Worm (Caenorhabditis elegans) whole organism, L2 larva: ENCODE measurements around the gene popl-5.

Source experiments
- C34F6.9 ChIP-seq: fragments of 150-350 bp; optimal IDR thresholded peaks from 2 replicates; lab custom pipeline; 2014; ENCODE audit warnings: missing biosample characterization, missing genetic modification characterization
- F13H6.1 ChIP-seq: sonication (generic microtip); optimal IDR thresholded peaks from 2 replicates; lab custom pipeline; 2016; ENCODE audit warnings: missing genetic modification characterization, missing compliant biosample characterization
- R02D3.7 ChIP-seq: fragments of 150-350 bp; optimal IDR thresholded peaks from 2 replicates; lab custom pipeline; 2014; ENCODE audit warnings: missing biosample characterization, missing genetic modification characterization
- Y55F3AM.14 ChIP-seq: fragments of 200-800 bp; sonication (Bioruptor generic); optimal IDR thresholded peaks from 2 replicates; lab custom pipeline; 2018; ENCODE audit warnings: mild to moderate bottlenecking, missing genetic modification characterization, missing compliant biosample characterization
- ZK546.5 ChIP-seq: sonication (generic microtip); optimal IDR thresholded peaks from 2 replicates; lab custom pipeline; 2017; ENCODE audit warnings: missing biosample characterization, missing genetic modification characterization
- alr-1 ChIP-seq: fragments of 150-350 bp; optimal IDR thresholded peaks from 2 replicates; lab custom pipeline; 2014; ENCODE audit warnings: missing biosample characterization, missing genetic modification characterization
- aly-2 ChIP-seq: fragments of 150-350 bp; optimal IDR thresholded peaks from 2 replicates; lab custom pipeline; 2014; ENCODE audit warnings: missing biosample characterization, missing genetic modification characterization
- ama-1 ChIP-seq: fragments of 150-350 bp; optimal IDR thresholded peaks from 2 replicates; lab custom pipeline; 2018; ENCODE audit warnings: inconsistent platforms
- dmd-4 ChIP-seq: sonication (generic microtip); optimal IDR thresholded peaks from 2 replicates; lab custom pipeline; 2017; ENCODE audit warnings: missing biosample characterization, missing genetic modification characterization
- egl-27 ChIP-seq: sonication (generic microtip); optimal IDR thresholded peaks from 3 replicates; lab custom pipeline; 2017; ENCODE audit warnings: missing biosample characterization, missing genetic modification reagents, missing genetic modification characterization
- elt-3 ChIP-seq: sonication (generic microtip); optimal IDR thresholded peaks from 2 replicates; lab custom pipeline; 2017; ENCODE audit warnings: missing biosample characterization, missing genetic modification characterization
- fos-1 ChIP-seq: fragments of 150-350 bp; optimal IDR thresholded peaks from 2 replicates; lab custom pipeline; 2014; ENCODE audit warnings: missing biosample characterization, missing genetic modification characterization
- gmeb-1 ChIP-seq: fragments of 150-350 bp; optimal IDR thresholded peaks from 2 replicates; lab custom pipeline; 2014; ENCODE audit warnings: missing biosample characterization, missing genetic modification characterization
- lin-11 ChIP-seq: fragments of 150-350 bp; sonication (generic microtip); optimal IDR thresholded peaks from 2 replicates; lab custom pipeline; 2014; ENCODE audit warnings: missing biosample characterization, missing genetic modification characterization, inconsistent platforms, mixed read lengths
- lin-39 ChIP-seq: fragments of 150-350 bp; optimal IDR thresholded peaks from 2 replicates; lab custom pipeline; 2014; ENCODE audit warnings: missing biosample characterization, missing genetic modification reagents, missing genetic modification characterization
- lsy-2 ChIP-seq, 2 experiments: fragments of 150-350 bp in 1 of 2; sonication (generic microtip) in 1 of 2; optimal IDR thresholded peaks; 2 replicates each; lab custom pipeline; 2014 to 2017; ENCODE audit warnings: missing biosample characterization in 2 of 2, missing genetic modification characterization in 2 of 2
- mbf-1 ChIP-seq: sonication (generic microtip); optimal IDR thresholded peaks from 2 replicates; lab custom pipeline; 2017; ENCODE audit warnings: missing biosample characterization, missing genetic modification characterization
- mdl-1 ChIP-seq, 2 experiments: fragments of 150-350 bp in 1 of 2; sonication (generic microtip) in 1 of 2; optimal IDR thresholded peaks; 2 replicates each; lab custom pipeline; 2017; ENCODE audit warnings: missing biosample characterization in 2 of 2, missing genetic modification characterization in 2 of 2
- nhr-10 ChIP-seq: sonication (generic microtip); optimal IDR thresholded peaks from 2 replicates; lab custom pipeline; 2017; ENCODE audit warnings: missing biosample characterization, missing genetic modification characterization
- nhr-11 ChIP-seq: fragments of 150-350 bp; optimal IDR thresholded peaks from 2 replicates; lab custom pipeline; 2014; ENCODE audit warnings: missing biosample characterization, missing genetic modification characterization
- nhr-12 ChIP-seq: fragments of 150-350 bp; optimal IDR thresholded peaks from 2 replicates; lab custom pipeline; 2014; ENCODE audit warnings: missing biosample characterization, missing genetic modification characterization
- nhr-21 ChIP-seq: fragments of 150-350 bp; optimal IDR thresholded peaks from 2 replicates; lab custom pipeline; 2014; ENCODE audit warnings: missing biosample characterization, missing genetic modification characterization
- nhr-237 ChIP-seq: fragments of 150-350 bp; optimal IDR thresholded peaks from 2 replicates; lab custom pipeline; 2014; ENCODE audit warnings: missing biosample characterization, missing genetic modification characterization
- nhr-25 ChIP-seq: fragments of 150-350 bp; sonication (generic microtip); optimal IDR thresholded peaks from 3 replicates; lab custom pipeline; 2014; ENCODE audit warnings: missing biosample characterization, missing genetic modification characterization
- nhr-77 ChIP-seq: fragments of 150-350 bp; optimal IDR thresholded peaks from 2 replicates; lab custom pipeline; 2014; ENCODE audit warnings: missing biosample characterization, missing genetic modification characterization
- sem-4 ChIP-seq: fragments of 150-350 bp; optimal IDR thresholded peaks from 2 replicates; lab custom pipeline; 2014; ENCODE audit warnings: missing biosample characterization, missing genetic modification reagents, missing genetic modification characterization
- skn-1 ChIP-seq: sonication (generic microtip); optimal IDR thresholded peaks from 2 replicates; lab custom pipeline; 2017; ENCODE audit warnings: missing biosample characterization, missing genetic modification characterization
- sma-3 ChIP-seq: sonication (generic microtip); optimal IDR thresholded peaks from 2 replicates; lab custom pipeline; 2016; ENCODE audit warnings: missing genetic modification reagents, missing genetic modification characterization, missing compliant biosample characterization
- unc-62 ChIP-seq: fragments of 150-350 bp; optimal IDR thresholded peaks from 2 replicates; lab custom pipeline; 2014; ENCODE audit warnings: missing biosample characterization, missing genetic modification reagents, missing genetic modification characterization
- zag-1 ChIP-seq: fragments of 150-350 bp; optimal IDR thresholded peaks from 2 replicates; lab custom pipeline; 2014; ENCODE audit warnings: missing biosample characterization, missing genetic modification characterization
- ztf-1 ChIP-seq: fragments of 200-800 bp; sonication (Bioruptor generic); conservative IDR thresholded peaks from 2 replicates; pipeline ENCODE4 v1.3.6; 2022; ENCODE audit warnings: missing genetic modification characterization, missing compliant biosample characterization
- ztf-11 ChIP-seq: sonication (generic microtip); optimal IDR thresholded peaks from 2 replicates; lab custom pipeline; 2017; ENCODE audit warnings: missing biosample characterization, missing genetic modification characterization
- ztf-4 ChIP-seq: fragments of 150-350 bp; optimal IDR thresholded peaks from 2 replicates; lab custom pipeline; 2014; ENCODE audit warnings: missing biosample characterization, missing genetic modification characterization

popl-5 gene

DNA sequence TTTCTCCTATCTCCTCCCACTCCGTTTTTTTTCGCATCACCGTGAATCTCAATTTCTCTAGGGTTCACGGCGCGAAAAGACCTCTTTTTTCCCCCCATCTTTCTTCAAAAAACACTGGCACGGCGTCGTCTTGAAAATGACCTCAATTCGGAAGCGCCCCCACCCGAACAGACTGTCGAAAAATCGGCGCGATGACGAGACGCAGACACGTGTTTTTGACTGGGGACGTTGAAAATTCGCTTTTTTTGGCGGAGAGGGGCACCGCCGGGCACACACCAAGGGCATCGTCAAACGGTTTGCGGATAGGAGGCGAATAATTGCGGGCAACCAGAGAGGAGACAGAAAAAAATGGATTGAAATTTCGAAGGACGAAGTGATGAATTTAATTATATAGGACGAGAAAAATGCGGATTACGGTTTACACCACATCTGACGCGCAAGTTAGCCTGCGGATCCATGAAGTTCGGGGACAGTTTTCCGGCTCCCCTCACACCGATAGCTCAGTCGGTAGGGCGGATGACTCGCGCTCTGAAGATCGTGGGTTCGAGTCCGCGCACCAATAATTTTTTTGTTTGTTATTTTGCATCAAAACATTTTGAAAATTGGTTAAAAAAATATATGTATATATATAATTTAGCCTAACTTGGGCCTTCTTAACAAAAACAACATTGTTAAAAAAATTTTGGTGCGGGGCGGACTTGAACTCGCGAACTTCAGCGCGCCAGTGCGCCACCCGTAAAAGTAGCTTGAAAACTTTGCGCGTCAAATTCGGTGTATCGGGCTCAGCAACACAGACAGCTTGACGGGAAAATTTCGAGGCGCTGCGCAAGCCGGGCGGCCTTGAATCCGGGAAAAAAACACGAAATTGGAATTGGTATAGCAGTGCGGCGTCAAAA, 8.4 kb downstream of the popl-5 start:
- peak; percentile 33 for TF ChIP-seq nhr-25 (tag; lab: Kevin White, UChicago)
- no peak for TF ChIP-seq nhr-77
- TF ChIP-seq ZK546.5 (tag; lab: Kevin White, UChicago) = no peak
- TF ChIP-seq fos-1 (tag; lab: Kevin White, UChicago) = peak; percentile 11
- TF ChIP-seq zag-1 (tag; lab: Kevin White, UChicago) = no peak
- no peak for TF ChIP-seq sma-3 (GFP tag; lab: Kevin White, UChicago)
- no peak for TF ChIP-seq nhr-12 (tag; lab: Kevin White, UChicago)
- TF ChIP-seq unc-62 (GFP tag; lab: Kevin White, UChicago) = no peak
- no peak for TF ChIP-seq ztf-1 (GFP tag; lab: Robert Waterston, UW)
- no peak for TF ChIP-seq nhr-237
- no peak for TF ChIP-seq ama-1 (lab: Kevin White, UChicago)
- TF ChIP-seq ztf-4 (tag; lab: Kevin White, UChicago) = no peak

DNA sequence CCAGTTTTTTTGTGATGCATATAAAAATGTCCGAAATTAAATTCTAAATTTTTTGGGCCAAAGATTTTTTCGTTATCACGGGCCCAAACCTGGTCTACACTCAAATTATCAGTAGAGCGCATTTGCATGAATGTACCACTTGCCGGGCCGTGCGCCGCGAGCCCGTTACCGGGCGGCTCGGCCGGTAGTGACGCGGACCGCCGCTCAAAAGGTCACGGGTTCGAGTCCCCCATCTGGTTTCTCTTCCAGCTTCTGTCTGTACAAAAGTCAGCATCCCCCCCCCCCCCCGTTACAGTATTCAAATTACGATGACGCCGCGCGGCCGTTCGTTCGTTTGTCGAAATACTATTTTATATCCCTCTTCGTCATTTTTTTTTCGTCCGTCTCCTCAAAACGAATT, 9.8 kb downstream of the popl-5 start:
- no peak for TF ChIP-seq egl-27
- TF ChIP-seq, all 48 proteins: peak for 0

DNA sequence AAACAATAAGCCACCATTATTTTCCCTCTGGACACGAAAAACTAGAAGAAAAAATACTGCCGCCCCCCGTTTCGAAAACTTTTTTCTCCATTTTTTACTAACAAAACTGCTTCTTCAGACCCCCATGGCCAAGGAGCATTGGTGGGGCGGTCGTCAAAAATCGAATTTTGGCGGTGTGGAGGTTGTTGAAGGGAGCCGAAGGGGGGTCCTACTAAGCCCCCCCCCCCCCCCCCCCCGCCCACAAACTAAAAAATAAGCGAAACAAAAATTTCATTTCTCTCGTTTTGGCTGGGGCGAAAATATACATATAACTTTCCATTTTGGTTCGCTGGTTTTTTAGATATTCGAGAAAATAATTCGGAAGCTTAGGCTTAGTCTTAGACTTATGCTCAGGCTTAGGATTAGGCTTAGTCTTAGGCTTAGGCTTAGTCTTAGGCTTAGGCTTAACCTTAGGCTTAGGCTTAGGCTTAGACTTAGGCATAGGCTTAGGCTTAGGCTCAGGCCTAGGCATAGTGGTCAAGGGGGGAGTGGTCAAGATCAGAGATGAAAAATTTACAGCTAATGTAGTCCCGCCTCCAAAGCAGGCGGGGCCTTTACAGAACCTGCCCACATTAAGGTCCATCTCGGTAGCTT, 12.4 kb downstream of the popl-5 start:
- TF ChIP-seq alr-1 (tag; lab: Kevin White, UChicago) (no peak), mdl-1 (tag; optimal IDR thresholded peaks at IDR 0.05; lab: Kevin White, UChicago) (no peak), dmd-4 (tag; lab: Kevin White, UChicago) (no peak), nhr-10 (no peak), skn-1 (tag; lab: Kevin White, UChicago) (no peak), aly-2 (tag; lab: Kevin White, UChicago) (no peak), unc-62 (GFP tag; lab: Kevin White, UChicago) (no peak), elt-3 (tag; lab: Kevin White, UChicago) (no peak)

DNA sequence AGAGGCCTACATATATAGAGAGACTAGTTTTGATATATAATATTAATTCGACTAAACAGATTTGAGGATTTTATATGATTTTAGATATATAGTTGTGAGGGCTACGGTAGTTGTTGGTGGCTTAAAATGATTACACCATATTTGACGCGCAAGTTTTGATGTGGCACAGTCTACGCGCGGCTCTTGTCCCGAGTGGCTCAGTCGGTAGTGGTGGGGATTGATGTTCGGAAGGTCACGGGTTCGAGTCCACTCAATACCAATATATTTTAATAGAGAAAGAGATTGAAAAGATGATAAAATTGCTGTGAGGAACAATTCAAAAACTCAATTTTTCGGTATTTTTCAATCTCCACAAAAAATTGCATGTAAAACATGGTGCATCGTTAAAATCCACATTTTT, 14.3 kb downstream of the popl-5 start:
- no peak for TF ChIP-seq F13H6.1 (tag; lab: Kevin White, UChicago)
- TF ChIP-seq sma-3 (GFP tag; lab: Kevin White, UChicago) = no peak
- no peak for TF ChIP-seq ztf-11 (tag; lab: Kevin White, UChicago)
- no peak for TF ChIP-seq lsy-2 (tag; optimal IDR thresholded peaks at IDR 0.05; lab: Kevin White, UChicago)
- no peak for TF ChIP-seq C34F6.9 (tag; lab: Kevin White, UChicago)
- no peak for TF ChIP-seq skn-1 (tag; lab: Kevin White, UChicago)
- no peak for TF ChIP-seq Y55F3AM.14 (GFP tag; lab: Kevin White, UChicago)
- no peak for TF ChIP-seq mdl-1 (tag; optimal IDR thresholded peaks at IDR 0.05; lab: Kevin White, UChicago)
- no peak for TF ChIP-seq zag-1 (tag; lab: Kevin White, UChicago)
- TF ChIP-seq fos-1 (tag; lab: Kevin White, UChicago) = no peak
- TF ChIP-seq alr-1 (tag; lab: Kevin White, UChicago) = no peak
- no peak for TF ChIP-seq nhr-10
- TF ChIP-seq sem-4 (tag; lab: Kevin White, UChicago) = no peak

DNA sequence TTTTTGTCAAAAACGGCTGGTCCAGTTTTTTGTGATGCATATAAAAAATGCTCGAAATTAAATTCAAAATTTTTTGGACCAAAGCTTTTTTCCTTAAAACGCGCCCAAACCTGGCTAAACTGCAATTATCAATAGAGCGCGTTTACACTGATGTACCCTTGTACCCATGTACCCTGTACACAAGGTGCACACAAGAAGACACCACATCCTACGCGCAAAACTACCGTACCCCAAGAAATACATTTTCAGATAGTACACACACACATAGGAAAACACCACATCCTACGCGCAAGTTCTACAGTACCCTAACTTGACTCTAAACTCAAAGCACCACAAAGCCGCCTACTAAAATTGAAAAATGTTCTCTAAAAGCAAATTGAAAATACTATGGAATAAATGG, 15.8 kb downstream of the popl-5 start:
- TF ChIP-seq lsy-2 (tag; optimal IDR thresholded peaks at IDR 0.05; lab: Kevin White, UChicago) (peak in 1 of 2 experiments; percentile 20), gmeb-1 (no peak)

DNA sequence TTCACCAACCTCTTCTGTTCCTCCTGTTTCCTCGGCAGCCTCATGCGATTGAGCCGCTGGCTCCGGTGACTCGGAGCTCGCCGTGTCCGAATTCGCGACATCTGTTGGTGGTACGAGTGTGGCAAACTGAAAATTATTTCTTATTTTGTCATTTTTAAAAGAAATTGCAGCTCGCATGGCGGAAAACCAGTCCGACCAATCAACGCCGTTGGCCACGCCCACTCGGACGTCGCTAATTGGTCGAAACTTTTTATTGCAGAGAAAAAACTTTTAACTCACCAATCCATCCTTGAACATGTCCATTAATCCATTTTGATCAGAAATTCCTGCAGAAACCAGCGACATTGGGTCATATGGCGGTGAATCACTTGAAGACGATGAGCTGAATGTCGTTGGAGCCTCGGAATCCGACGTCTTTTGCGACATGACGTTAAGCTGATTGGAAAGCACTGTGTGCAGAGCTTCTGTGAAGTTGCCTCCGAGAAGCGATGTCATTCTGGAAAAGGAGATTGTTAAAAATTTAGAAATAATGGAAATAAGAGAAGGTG, 16.8 kb downstream of the popl-5 start, which contains the start of gene bed-2:
Gene bed-2 (minus strand): TSS at position 498 of the 548 bp plus-strand sequence.
- TF ChIP-seq F13H6.1 (tag; lab: Kevin White, UChicago) (no peak), lin-39 (tag; lab: Kevin White, UChicago) (no peak), nhr-11 (no peak), mbf-1 (tag; lab: Kevin White, UChicago) (no peak), nhr-12 (tag; lab: Kevin White, UChicago) (no peak), ztf-1 (GFP tag; lab: Robert Waterston, UW) (no peak), lin-11 (no peak), nhr-21 (no peak), R02D3.7 (tag; lab: Kevin White, UChicago) (no peak), nhr-10 (no peak), sem-4 (tag; lab: Kevin White, UChicago) (no peak), dmd-4 (tag; lab: Kevin White, UChicago) (no peak), skn-1 (tag; lab: Kevin White, UChicago) (no peak)
